Worm (Caenorhabditis elegans): Measurements from ENCODE around the gene anmt-1.

Gene anmt-1

ce11 chrIII:8688438-8688946 is 3.9 kb downstream of the anmt-1 start, which contains the start of gene hadb-1 (continued):
- TF ChIP-seq ceh-82 (tag; optimal IDR thresholded peaks at IDR 0.05) (no peak), lin-39 (tag; optimal IDR thresholded peaks at IDR 0.05) (no peak), lin-14 (GFP tag; optimal IDR thresholded peaks at IDR 0.05) (peak; percentile 81), mep-1 (tag; optimal IDR thresholded peaks at IDR 0.05) (peak; percentile 4), elt-2 (tag; optimal IDR thresholded peaks at IDR 0.05) (no peak), sptf-1 (tag; optimal IDR thresholded peaks at IDR 0.05) (no peak), ama-1 (optimal IDR thresholded peaks at IDR 0.05) (no peak), hpl-2 (GFP tag; optimal IDR thresholded peaks at IDR 0.05) (no peak), fkh-8 (tag; optimal IDR thresholded peaks at IDR 0.05) (no peak), C34B4.2 (tag; optimal IDR thresholded peaks at IDR 0.05) (no peak), fos-1 (tag; optimal IDR thresholded peaks at IDR 0.05) (no peak), mdl-1 (tag; optimal IDR thresholded peaks at IDR 0.05) (peak in 1 of 2 experiments; percentile 1), nhr-85 (tag) (peak; percentile 49), nhr-11 (tag; optimal IDR thresholded peaks at IDR 0.05) (no peak), efl-1 (optimal IDR thresholded peaks at IDR 0.05) (no peak), efl-1 (GFP tag; optimal IDR thresholded peaks at IDR 0.05 in 1 of 2) (peak in 1 of 2 experiments; percentile 53), nhr-90 (tag; optimal IDR thresholded peaks at IDR 0.05; ENCODE audit: poor library complexity) (no peak), snpc-4 (tag; optimal IDR thresholded peaks at IDR 0.05) (no peak), ztf-11 (tag; optimal IDR thresholded peaks at IDR 0.05) (no peak), nhr-76 (tag; optimal IDR thresholded peaks at IDR 0.05) (no peak), blmp-1 (tag; optimal IDR thresholded peaks at IDR 0.05) (peak; percentile 31), sup-37 (GFP tag; optimal IDR thresholded peaks at IDR 0.05) (no peak), nhr-12 (tag; optimal IDR thresholded peaks at IDR 0.05) (no peak), skn-1 (tag; optimal IDR thresholded peaks at IDR 0.05) (no peak)

- no peak for TF ChIP-seq vab-15 (tag; optimal IDR thresholded peaks at IDR 0.05)
- TF ChIP-seq unc-130 (tag; optimal IDR thresholded peaks at IDR 0.05) = no peak
- no peak for TF ChIP-seq ceh-8 (GFP tag; optimal IDR thresholded peaks at IDR 0.05)
- TF ChIP-seq nhr-237 (tag; optimal IDR thresholded peaks at IDR 0.05) = no peak
- TF ChIP-seq unc-62 (GFP tag; optimal IDR thresholded peaks at IDR 0.05) = no peak
Observed at ce11 chrIII:8689143-8689542, 4.5 kb downstream of the anmt-1 start.

ce11 chrIII:8689655-8690054 is 5.0 kb downstream of the anmt-1 start, which contains the start of gene B0303.4:
TSS of gene B0303.4 (plus strand) at chrIII:8689850.
- TF ChIP-seq ceh-82 (tag; optimal IDR thresholded peaks at IDR 0.05) = peak in 1 of 3 experiments; percentile 33
- peak; percentile 92 for TF ChIP-seq mep-1 (tag; optimal IDR thresholded peaks at IDR 0.05)
- TF ChIP-seq nhr-85 (tag) = no peak
- TF ChIP-seq elt-3 (tag; optimal IDR thresholded peaks at IDR 0.05) = peak in 1 of 6 experiments; percentile 67
- peak; percentile 52 for TF ChIP-seq nhr-20 (tag; optimal IDR thresholded peaks at IDR 0.05)
- no peak for TF ChIP-seq egl-13 (tag; optimal IDR thresholded peaks at IDR 0.05)
- TF ChIP-seq fkh-10 (GFP tag; optimal IDR thresholded peaks at IDR 0.05) = no peak
- no peak for TF ChIP-seq mab-9 (GFP tag; IDR thresholded peaks at IDR 0.05)
- TF ChIP-seq fos-1 (tag; optimal IDR thresholded peaks at IDR 0.05) = no peak
- no peak for TF ChIP-seq mef-2 (tag; optimal IDR thresholded peaks at IDR 0.05)
- no peak for TF ChIP-seq sup-37 (GFP tag; optimal IDR thresholded peaks at IDR 0.05)
- TF ChIP-seq lir-3 (tag; optimal IDR thresholded peaks at IDR 0.05; ENCODE audit: poor library complexity) = peak; percentile 38
- TF ChIP-seq nhr-84 (tag; optimal IDR thresholded peaks at IDR 0.05) = no peak
- TF ChIP-seq ceh-63 (GFP tag; optimal IDR thresholded peaks at IDR 0.05) = no peak
- TF ChIP-seq nhr-19 (GFP tag; conservative IDR thresholded peaks at IDR 0.05) = no peak
- no peak for TF ChIP-seq pax-3 (tag; optimal IDR thresholded peaks at IDR 0.05)
- peak; percentile 20 for TF ChIP-seq nhr-90 (tag; optimal IDR thresholded peaks at IDR 0.05; ENCODE audit: poor library complexity)
- peak in 1 of 2 experiments; percentile 28 for TF ChIP-seq mdl-1 (tag; optimal IDR thresholded peaks at IDR 0.05)
- no peak for TF ChIP-seq egl-27 (tag; optimal IDR thresholded peaks at IDR 0.05)
- no peak for TF ChIP-seq irx-1 (tag; optimal IDR thresholded peaks at IDR 0.05)
- no peak for TF ChIP-seq nhr-237 (tag; optimal IDR thresholded peaks at IDR 0.05)
- no peak for TF ChIP-seq ztf-11 (tag; optimal IDR thresholded peaks at IDR 0.05)
- no peak for TF ChIP-seq hpl-2 (GFP tag; optimal IDR thresholded peaks at IDR 0.05)
- no peak for TF ChIP-seq zag-1 (tag; optimal IDR thresholded peaks at IDR 0.05)
- no peak for TF ChIP-seq nhr-28 (tag; optimal IDR thresholded peaks at IDR 0.05)
- TF ChIP-seq nhr-71 (tag; optimal IDR thresholded peaks at IDR 0.05) = peak; percentile 72
- TF ChIP-seq dpl-1 (GFP tag; optimal IDR thresholded peaks at IDR 0.05) = peak; percentile 46 to 68 (median 51)
- TF ChIP-seq xbp-1 (tag; optimal IDR thresholded peaks at IDR 0.05) = peak; percentile 34
- TF ChIP-seq C16A3.4 (tag; optimal IDR thresholded peaks at IDR 0.05) = peak; percentile 51
- no peak for TF ChIP-seq nhr-76 (tag; optimal IDR thresholded peaks at IDR 0.05)
- no peak for TF ChIP-seq tlp-1 (tag; optimal IDR thresholded peaks at IDR 0.05)
- no peak for TF ChIP-seq isw-1 (GFP tag; IDR thresholded peaks at IDR 0.05)
